Worm (Caenorhabditis elegans): ENCODE measurements around the gene F16B4.2.

Gene F16B4.2

ce11 chrV:1594554-1595092, 6.2 kb upstream of the F16B4.2 start:
- TF ChIP-seq sptf-1 (tag; optimal IDR thresholded peaks at IDR 0.05) = no peak
- no peak for TF ChIP-seq nhr-12 (tag; optimal IDR thresholded peaks at IDR 0.05)
- no peak for TF ChIP-seq fkh-8 (tag; optimal IDR thresholded peaks at IDR 0.05)
- no peak for TF ChIP-seq nhr-19 (GFP tag; conservative IDR thresholded peaks at IDR 0.05)
- no peak for TF ChIP-seq hpl-2 (GFP tag; optimal IDR thresholded peaks at IDR 0.05)
- no peak for TF ChIP-seq lin-14 (GFP tag; optimal IDR thresholded peaks at IDR 0.05)
- no peak for TF ChIP-seq blmp-1 (tag; optimal IDR thresholded peaks at IDR 0.05)
- no peak for TF ChIP-seq ztf-4 (tag; optimal IDR thresholded peaks at IDR 0.05)
- TF ChIP-seq nhr-71 (tag; optimal IDR thresholded peaks at IDR 0.05) = no peak
- TF ChIP-seq hlh-17 (GFP tag; optimal IDR thresholded peaks at IDR 0.05; ENCODE audit: borderline replicate concordance) = no peak
- TF ChIP-seq jun-1 (tag; optimal IDR thresholded peaks at IDR 0.05) = no peak
- no peak for TF ChIP-seq isw-1 (GFP tag; IDR thresholded peaks at IDR 0.05)
- no peak for TF ChIP-seq ets-5 (GFP tag; IDR thresholded peaks at IDR 0.05)
- no peak for TF ChIP-seq ceh-88 (GFP tag; IDR thresholded peaks at IDR 0.05)
- no peak for TF ChIP-seq dsc-1 (tag; optimal IDR thresholded peaks at IDR 0.05)
- no peak for TF ChIP-seq xbp-1 (tag; optimal IDR thresholded peaks at IDR 0.05)

- TF ChIP-seq dpl-1 (GFP tag; optimal IDR thresholded peaks at IDR 0.05) (peak in 1 of 3 experiments; percentile 20), lin-35 (GFP tag; optimal IDR thresholded peaks at IDR 0.05) (peak in 1 of 2 experiments; percentile 28), efl-1 (optimal IDR thresholded peaks at IDR 0.05) (peak in 1 of 2 experiments; percentile 15), efl-1 (GFP tag; optimal IDR thresholded peaks at IDR 0.05 in 1 of 2) (peak in 1 of 2 experiments; percentile 87), nhr-20 (tag; optimal IDR thresholded peaks at IDR 0.05) (peak; percentile 6), snu-23 (GFP tag; optimal IDR thresholded peaks at IDR 0.05) (peak; percentile 14), nhr-71 (tag; optimal IDR thresholded peaks at IDR 0.05) (peak; percentile 29)
Measured at ce11 chrV:1599088-1599487, 1.8 kb upstream of the F16B4.2 start.

ce11 chrV:1607790-1608189, 7.0 kb downstream of the F16B4.2 start, which contains the start of gene nhr-178:
nhr-178 (minus strand) TSS chrV:1607953.
- TF ChIP-seq nhr-77 (tag; optimal IDR thresholded peaks at IDR 0.05) = peak; percentile 74
- TF ChIP-seq efl-1 (optimal IDR thresholded peaks at IDR 0.05) = no peak
- TF ChIP-seq efl-1 (GFP tag; optimal IDR thresholded peaks at IDR 0.05 in 1 of 2) = peak in 1 of 2 experiments; percentile 82
- peak in 1 of 2 experiments; percentile 46 for TF ChIP-seq lin-35 (GFP tag; optimal IDR thresholded peaks at IDR 0.05)
- no peak for TF ChIP-seq fkh-10 (GFP tag; optimal IDR thresholded peaks at IDR 0.05)
- no peak for TF ChIP-seq ces-1 (GFP tag; optimal IDR thresholded peaks at IDR 0.05)
- TF ChIP-seq blmp-1 (tag; optimal IDR thresholded peaks at IDR 0.05) = peak; percentile 18
- no peak for TF ChIP-seq nhr-12 (tag; optimal IDR thresholded peaks at IDR 0.05)
- no peak for TF ChIP-seq ets-5 (GFP tag; IDR thresholded peaks at IDR 0.05)
- peak; percentile 33 for TF ChIP-seq snu-23 (GFP tag; optimal IDR thresholded peaks at IDR 0.05)
- peak; percentile 52 for TF ChIP-seq nhr-90 (tag; optimal IDR thresholded peaks at IDR 0.05; ENCODE audit: poor library complexity)
- TF ChIP-seq pqm-1 (tag; optimal IDR thresholded peaks at IDR 0.05) = no peak
- TF ChIP-seq jun-1 (tag; optimal IDR thresholded peaks at IDR 0.05) = no peak
- TF ChIP-seq egl-13 (tag; optimal IDR thresholded peaks at IDR 0.05) = no peak
- TF ChIP-seq xbp-1 (tag; optimal IDR thresholded peaks at IDR 0.05) = no peak
- TF ChIP-seq snpc-4 (tag; optimal IDR thresholded peaks at IDR 0.05) = no peak
- peak; percentile 62 for TF ChIP-seq nhr-71 (tag; optimal IDR thresholded peaks at IDR 0.05)
- TF ChIP-seq sox-4 (tag; optimal IDR thresholded peaks at IDR 0.05) = no peak
- peak in 3 of 6 experiments; percentile 10 to 65 (median 46) for TF ChIP-seq elt-3 (tag; optimal IDR thresholded peaks at IDR 0.05)
- peak; percentile 68 for TF ChIP-seq nhr-20 (tag; optimal IDR thresholded peaks at IDR 0.05)
- TF ChIP-seq nhr-85 (tag) = peak; percentile 68
- TF ChIP-seq elt-2 (tag; optimal IDR thresholded peaks at IDR 0.05) = peak; percentile 76
- peak in 1 of 2 experiments; percentile 61 for TF ChIP-seq mdl-1 (tag; optimal IDR thresholded peaks at IDR 0.05)
- TF ChIP-seq nhr-47 (tag; optimal IDR thresholded peaks at IDR 0.05) = no peak
- TF ChIP-seq ceh-8 (GFP tag; optimal IDR thresholded peaks at IDR 0.05) = no peak

ce11 chrV:1610097-1610496, 9.3 kb downstream of the F16B4.2 start, which contains the start of gene nhr-177:
nhr-177 (plus strand) TSS chrV:1610263.
- peak; percentile 45 for TF ChIP-seq elt-2 (tag; optimal IDR thresholded peaks at IDR 0.05)
- peak; percentile 10 for TF ChIP-seq nhr-90 (tag; optimal IDR thresholded peaks at IDR 0.05; ENCODE audit: poor library complexity)
- no peak for TF ChIP-seq nhr-47 (tag; optimal IDR thresholded peaks at IDR 0.05)
- peak; percentile 66 for TF ChIP-seq nhr-85 (tag)
- peak in 1 of 2 experiments; percentile 1 for TF ChIP-seq lin-35 (GFP tag; optimal IDR thresholded peaks at IDR 0.05)
- no peak for TF ChIP-seq mef-2 (tag; optimal IDR thresholded peaks at IDR 0.05)
- TF ChIP-seq snu-23 (GFP tag; optimal IDR thresholded peaks at IDR 0.05) = peak; percentile 19
- no peak for TF ChIP-seq fkh-4 (tag; optimal IDR thresholded peaks at IDR 0.05; ENCODE audit: borderline replicate concordance)
- peak; percentile 28 for TF ChIP-seq blmp-1 (tag; optimal IDR thresholded peaks at IDR 0.05)
- TF ChIP-seq fkh-10 (GFP tag; optimal IDR thresholded peaks at IDR 0.05) = no peak
